Fruit fly (Drosophila melanogaster): Measurements from ENCODE around the gene Uch.
A peak's percentile ranks its signal among the peaks of the same experiment; 100 is the strongest.

Gene Uch

DNA sequence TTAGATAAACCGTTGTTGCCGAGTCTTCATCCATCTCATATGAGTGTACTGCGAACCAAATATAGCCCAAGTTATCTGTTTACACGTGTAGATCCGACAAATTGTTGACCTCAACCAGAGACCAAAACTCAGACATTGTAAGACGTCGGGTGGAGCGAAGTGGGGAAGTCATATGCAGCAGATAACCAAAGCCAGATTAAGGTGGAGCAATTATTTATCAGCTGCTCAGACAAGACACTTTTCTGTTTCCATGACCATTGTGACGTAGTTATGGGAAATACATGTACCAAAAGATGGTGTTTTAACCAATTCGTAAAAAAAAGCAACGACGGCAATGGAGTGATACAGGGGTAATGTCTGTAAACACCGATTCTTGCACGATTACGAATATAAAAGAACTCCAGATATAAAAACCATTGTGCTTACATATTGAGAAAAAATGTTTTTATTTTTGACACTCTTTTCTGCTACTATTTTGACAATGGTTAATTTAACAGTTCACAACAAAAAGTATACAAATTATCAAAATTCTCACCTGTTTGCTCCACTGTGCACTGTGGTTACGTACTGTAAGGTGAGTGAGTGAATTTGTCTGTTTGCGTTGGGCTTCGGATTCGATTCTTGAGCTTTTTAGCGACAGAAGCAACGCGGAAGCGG lies 36.6 kb downstream of the Uch start (continued):
- TF ChIP-seq CG6791 (GFP tag; IDR thresholded peaks at IDR 0.05; ENCODE audit: partially characterized antibody) (no peak), CG17328 (GFP tag; IDR thresholded peaks at IDR 0.05) (peak; percentile 53; the same call in 1 of the 2 replicates), CG31365 (tag; optimal IDR thresholded peaks at IDR 0.05) (no peak), repo (GFP tag; optimal IDR thresholded peaks at IDR 0.05) (no peak), Sin3A (optimal IDR thresholded peaks at IDR 0.05) (no peak), aop (GFP tag; IDR thresholded peaks at IDR 0.05) (no peak), pfk (GFP tag; optimal IDR thresholded peaks at IDR 0.05) (no peak), CG2875 (GFP tag; optimal IDR thresholded peaks at IDR 0.05) (no peak), CG12391 (tag; optimal IDR thresholded peaks at IDR 0.05) (peak; percentile 26), CG3726 (GFP tag; IDR thresholded peaks at IDR 0.05) (0 out of 3 replicates have a peak, but pooled peaks have one; percentile 8), Meics (GFP tag; optimal IDR thresholded peaks at IDR 0.05) (peak; percentile 62), pita (GFP tag; optimal IDR thresholded peaks at IDR 0.05) (no peak), E2f2 (GFP tag; IDR thresholded peaks at IDR 0.05) (peak; percentile 24; the same call in 1 of the 2 replicates), CG10147 (GFP tag; optimal IDR thresholded peaks at IDR 0.05) (no peak), cas (GFP tag; IDR thresholded peaks at IDR 0.05) (no peak), Doc2 (GFP tag; IDR thresholded peaks at IDR 0.05) (no peak), CG4328 (GFP tag; optimal IDR thresholded peaks at IDR 0.05) (no peak), CG18764 (GFP tag; optimal IDR thresholded peaks at IDR 0.05) (peak; percentile 21), CG12744 (GFP tag; optimal IDR thresholded peaks at IDR 0.05) (peak; percentile 18), CG14050 (GFP tag; IDR thresholded peaks at IDR 0.05) (peak; percentile 45; the same call in 2 of the 3 replicates), ttk (GFP tag; IDR thresholded peaks at IDR 0.05) (no peak), CG15011 (GFP tag; optimal IDR thresholded peaks at IDR 0.05) (no peak), gcm2 (GFP tag; optimal IDR thresholded peaks at IDR 0.05) (peak; percentile 64), CG8388 (GFP tag; optimal IDR thresholded peaks at IDR 0.05) (peak; percentile 31), lab (GFP tag; optimal IDR thresholded peaks at IDR 0.05) (peak; percentile 23), CG9437 (GFP tag; optimal IDR thresholded peaks at IDR 0.05) (peak; percentile 29), CG2889 (GFP tag; IDR thresholded peaks at IDR 0.05) (no peak), Trl (optimal IDR thresholded peaks at IDR 0.05) (no peak), Trl (GFP tag; optimal IDR thresholded peaks at IDR 0.05) (peak; percentile 41), lmd (GFP tag; IDR thresholded peaks at IDR 0.05) (peak; percentile 55), dpn (GFP tag; optimal IDR thresholded peaks at IDR 0.05) (peak; percentile 30 to 42), CG1233 (GFP tag; optimal IDR thresholded peaks at IDR 0.05) (no peak), NK7.1 (GFP tag; optimal IDR thresholded peaks at IDR 0.05) (no peak), CG15269 (tag; optimal IDR thresholded peaks at IDR 0.05) (peak; percentile 39), Rx (GFP tag; IDR thresholded peaks at IDR 0.05) (no peak), corto (GFP tag; optimal IDR thresholded peaks at IDR 0.05) (peak; percentile 53), HLH54F (GFP tag; optimal IDR thresholded peaks at IDR 0.05) (peak; percentile 56), eve (GFP tag; optimal IDR thresholded peaks at IDR 0.05) (peak in 1 of 2 experiments; percentile 84), ftz-f1 (GFP tag; optimal IDR thresholded peaks at IDR 0.05) (no peak), CG18619 (GFP tag; optimal IDR thresholded peaks at IDR 0.05) (peak; percentile 39), Blimp-1 (GFP tag; optimal IDR thresholded peaks at IDR 0.05) (peak; percentile 41), run (tag; optimal IDR thresholded peaks at IDR 0.05) (peak; percentile 8), crc (GFP tag; optimal IDR thresholded peaks at IDR 0.05) (no peak), CG17186 (GFP tag; optimal IDR thresholded peaks at IDR 0.05) (no peak), Atf-2 (GFP tag; optimal IDR thresholded peaks at IDR 0.05) (peak; percentile 50), chif (GFP tag; optimal IDR thresholded peaks at IDR 0.05) (peak; percentile 11 to 73), Hmx (GFP tag; optimal IDR thresholded peaks at IDR 0.05) (no peak), Sox100B (GFP tag; optimal IDR thresholded peaks at IDR 0.05) (peak; percentile 40), Sox102F (GFP tag; optimal IDR thresholded peaks at IDR 0.05) (peak; percentile 50), CG7372 (GFP tag; IDR thresholded peaks at IDR 0.05) (no peak), Drgx (GFP tag; IDR thresholded peaks at IDR 0.05) (no peak)
